Worm (Caenorhabditis elegans): Measurements from ENCODE around the gene F20D6.12.

Gene F20D6.12

DNA sequence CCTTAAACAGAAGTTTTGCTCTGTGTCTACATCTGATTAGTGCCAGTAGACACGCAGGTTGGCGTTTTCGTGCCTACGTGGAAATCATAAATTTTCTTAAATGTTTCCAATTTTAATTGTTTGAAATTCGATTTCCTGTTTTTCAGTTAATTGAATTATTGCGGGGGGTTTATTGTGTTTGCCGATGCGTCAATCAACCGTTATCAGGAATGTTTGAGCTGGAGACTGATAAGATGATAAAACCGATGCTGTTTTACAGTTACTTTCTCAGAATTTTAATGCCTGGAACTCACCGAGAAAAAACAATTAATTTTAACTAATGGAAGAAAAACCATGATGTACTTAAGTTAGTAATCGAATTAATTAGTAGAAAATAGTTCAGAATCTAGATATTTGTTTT is 27.2 kb upstream of the F20D6.12 start:
- no peak for TF ChIP-seq T23F11.4 (GFP tag; optimal IDR thresholded peaks at IDR 0.05)
- TF ChIP-seq elt-2 (tag; optimal IDR thresholded peaks at IDR 0.05) = peak; percentile 87
- TF ChIP-seq ceh-34 (tag; optimal IDR thresholded peaks at IDR 0.05) = no peak
- TF ChIP-seq pax-1 (tag; optimal IDR thresholded peaks at IDR 0.05) = no peak
- TF ChIP-seq lin-11 (tag; optimal IDR thresholded peaks at IDR 0.05) = no peak

- TF ChIP-seq fkh-6 (tag; optimal IDR thresholded peaks at IDR 0.05) = no peak
- TF ChIP-seq C38D4.7 (GFP tag; optimal IDR thresholded peaks at IDR 0.05) = no peak
- no peak for TF ChIP-seq ceh-6 (GFP tag; optimal IDR thresholded peaks at IDR 0.05)
- no peak for TF ChIP-seq pag-3 (tag; optimal IDR thresholded peaks at IDR 0.05; ENCODE audit: borderline replicate concordance)
- no peak for TF ChIP-seq rnt-1 (tag; optimal IDR thresholded peaks at IDR 0.05)
- TF ChIP-seq hlh-15 (tag; optimal IDR thresholded peaks at IDR 0.05) = no peak
- TF ChIP-seq dve-1 (tag; optimal IDR thresholded peaks at IDR 0.05) = no peak
- no peak for TF ChIP-seq F13H6.1 (tag; optimal IDR thresholded peaks at IDR 0.05)
- no peak for TF ChIP-seq ref-2 (tag; optimal IDR thresholded peaks at IDR 0.05)
- TF ChIP-seq ceh-19 (GFP tag; optimal IDR thresholded peaks at IDR 0.05) = no peak
- no peak for TF ChIP-seq nhr-232 (tag; optimal IDR thresholded peaks at IDR 0.05)
- TF ChIP-seq mec-3 (tag; optimal IDR thresholded peaks at IDR 0.05; ENCODE audit: borderline replicate concordance) = no peak
- TF ChIP-seq ceh-22 (tag; optimal IDR thresholded peaks at IDR 0.05) = no peak
- TF ChIP-seq lin-11 (tag; optimal IDR thresholded peaks at IDR 0.05) = no peak
- no peak for TF ChIP-seq ceh-24 (tag; optimal IDR thresholded peaks at IDR 0.05)
- no peak for TF ChIP-seq pax-1 (tag; optimal IDR thresholded peaks at IDR 0.05)
- no peak for TF ChIP-seq C08G9.2 (tag; optimal IDR thresholded peaks at IDR 0.05)
- no peak for TF ChIP-seq pros-1 (tag; optimal IDR thresholded peaks at IDR 0.05)
- TF ChIP-seq pha-4 (tag; optimal IDR thresholded peaks at IDR 0.05) = no peak
These were observed 25.2 kb upstream of the F20D6.12 start for ce11 chrV:8215158-8215557.

DNA sequence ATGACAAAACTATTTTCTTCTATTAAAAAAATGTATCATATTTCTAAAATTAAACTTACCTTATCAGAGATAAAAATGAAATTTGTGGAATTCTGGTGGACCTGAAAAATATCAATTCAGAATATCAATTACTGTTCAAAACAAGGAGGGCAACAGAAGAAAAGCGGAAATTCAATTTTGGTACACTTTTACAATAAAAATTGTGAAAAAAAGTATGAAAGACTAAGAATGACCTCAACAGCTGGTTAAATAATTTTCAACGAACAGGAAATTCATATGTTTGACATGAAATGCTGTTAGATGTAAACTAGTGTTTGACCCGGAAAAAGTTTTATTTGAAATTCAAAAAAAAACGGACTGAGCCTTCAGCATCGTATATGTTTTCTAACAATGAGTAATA is 24.0 kb upstream of the F20D6.12 start, which contains the start of gene K07C11.7:
Gene K07C11.7 (minus strand): TSS at position 101 of the 400 bp plus-strand sequence.
- no peak for TF ChIP-seq npax-4 (tag; optimal IDR thresholded peaks at IDR 0.05)
- TF ChIP-seq ceh-14 (tag; optimal IDR thresholded peaks at IDR 0.05) = no peak
- TF ChIP-seq tbx-2 (tag; optimal IDR thresholded peaks at IDR 0.05) = no peak
- no peak for TF ChIP-seq ceh-34 (tag; optimal IDR thresholded peaks at IDR 0.05)
- TF ChIP-seq sdc-2 (tag; optimal IDR thresholded peaks at IDR 0.05) = no peak
- TF ChIP-seq mec-3 (tag; optimal IDR thresholded peaks at IDR 0.05; ENCODE audit: borderline replicate concordance) = no peak
- no peak for TF ChIP-seq hlh-13 (GFP tag; optimal IDR thresholded peaks at IDR 0.05)

DNA sequence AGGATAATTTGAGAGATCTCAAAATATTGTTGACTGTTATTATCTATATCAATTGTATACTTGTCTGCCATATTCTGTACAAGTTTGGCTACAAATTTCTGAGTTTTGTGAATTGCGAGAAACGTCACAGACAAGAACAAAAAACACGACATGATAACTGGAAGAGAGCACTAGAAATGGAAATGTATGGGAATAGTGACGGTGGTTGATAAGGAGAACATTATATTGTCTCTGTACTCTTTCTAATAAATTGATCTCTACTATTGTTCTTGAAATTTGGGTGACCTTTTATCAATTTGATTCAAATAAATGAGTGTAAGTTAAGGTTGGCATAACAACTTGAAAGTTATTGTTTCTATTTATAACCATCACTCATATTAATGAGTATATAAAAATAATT is 22.9 kb upstream of the F20D6.12 start:
- no peak for TF ChIP-seq pha-4 (tag; optimal IDR thresholded peaks at IDR 0.05)
- TF ChIP-seq elt-2 (tag; optimal IDR thresholded peaks at IDR 0.05) = peak; percentile 16

DNA sequence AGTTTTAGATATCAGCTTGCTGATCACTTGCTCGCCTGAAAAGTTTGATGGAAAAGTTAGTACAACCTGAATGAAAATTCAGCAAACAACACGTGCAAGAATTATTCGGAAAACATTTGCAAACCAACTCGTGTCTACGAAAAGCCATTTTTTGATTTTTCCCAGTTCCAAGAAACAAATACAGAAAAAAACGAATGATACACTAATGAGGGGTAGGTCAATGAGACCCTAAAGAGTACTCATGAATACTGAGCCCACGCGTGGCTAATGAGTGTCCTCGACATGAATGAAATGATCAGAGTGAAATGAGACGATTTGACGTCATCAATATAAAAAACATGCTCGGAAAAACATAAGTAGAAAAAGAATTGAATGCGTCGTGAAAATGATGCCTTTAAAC is 22.1 kb upstream of the F20D6.12 start:
- TF ChIP-seq sox-2 (GFP tag; IDR thresholded peaks at IDR 0.05) (no peak), nhr-232 (tag; optimal IDR thresholded peaks at IDR 0.05) (no peak), fkh-10 (GFP tag; optimal IDR thresholded peaks at IDR 0.05) (no peak), pha-2 (tag; optimal IDR thresholded peaks at IDR 0.05) (no peak)

- TF ChIP-seq rnt-1 (tag; optimal IDR thresholded peaks at IDR 0.05) (no peak), gmeb-2 (tag; optimal IDR thresholded peaks at IDR 0.05) (no peak), unc-3 (GFP tag; conservative IDR thresholded peaks at IDR 0.05) (no peak), unc-3 (tag; optimal IDR thresholded peaks at IDR 0.05) (no peak), lin-11 (tag; optimal IDR thresholded peaks at IDR 0.05) (no peak), dmd-4 (tag; optimal IDR thresholded peaks at IDR 0.05; ENCODE audit: borderline replicate concordance) (no peak), nhr-232 (tag; optimal IDR thresholded peaks at IDR 0.05) (no peak), ahr-1 (tag; optimal IDR thresholded peaks at IDR 0.05) (no peak), C08G9.2 (tag; optimal IDR thresholded peaks at IDR 0.05) (no peak), ceh-6 (GFP tag; optimal IDR thresholded peaks at IDR 0.05) (no peak), ttx-3 (tag; optimal IDR thresholded peaks at IDR 0.05) (no peak), pag-3 (tag; optimal IDR thresholded peaks at IDR 0.05; ENCODE audit: borderline replicate concordance) (no peak), ets-4 (tag; optimal IDR thresholded peaks at IDR 0.05) (no peak), zip-5 (tag; optimal IDR thresholded peaks at IDR 0.05) (no peak), ceh-24 (tag; optimal IDR thresholded peaks at IDR 0.05) (no peak), pha-2 (tag; optimal IDR thresholded peaks at IDR 0.05) (no peak), elt-4 (tag; optimal IDR thresholded peaks at IDR 0.05) (no peak), npax-4 (tag; optimal IDR thresholded peaks at IDR 0.05) (no peak)
These were observed 20.6 kb upstream of the F20D6.12 start for ce11 chrV:8210527-8210926.
